Worm (Caenorhabditis elegans) whole organism, young adult: ENCODE measurements around the gene srv-2.

Experiments used
- B0035.1 ChIP-seq: sonication (generic microtip); optimal IDR thresholded peaks from 2 replicates; lab custom pipeline; 2016; ENCODE audit warnings: missing genetic modification characterization, mild to moderate bottlenecking, missing compliant biosample characterization, missing genotype, missing genetic modification reagents
- B0261.1 ChIP-seq: sonication (generic microtip); optimal IDR thresholded peaks from 2 replicates; lab custom pipeline; 2016; ENCODE audit warnings: mild to moderate bottlenecking, missing genetic modification characterization, moderate library complexity, missing compliant biosample characterization
- B0336.3 ChIP-seq: fragments of 200-800 bp; sonication (Bioruptor generic); IDR thresholded peaks from 2 replicates; pipeline ENCODE4 v1.3.6; 2022; ENCODE audit warnings: missing genetic modification characterization, missing compliant biosample characterization
- C17E4.6 ChIP-seq: fragments of 200-800 bp; sonication (Bioruptor generic); IDR thresholded peaks from 2 replicates; pipeline ENCODE4 v1.3.6; 2022; ENCODE audit warnings: missing genetic modification reagents, missing genetic modification characterization, missing compliant biosample characterization
- F10E7.11 ChIP-seq: sonication (generic microtip); optimal IDR thresholded peaks from 2 replicates; lab custom pipeline; 2017; ENCODE audit warnings: mild to moderate bottlenecking, missing genetic modification characterization, moderate library complexity, missing compliant biosample characterization
- F22D6.2 ChIP-seq: sonication (generic microtip); optimal IDR thresholded peaks from 2 replicates; lab custom pipeline; 2016; ENCODE audit warnings: mild to moderate bottlenecking, missing genetic modification characterization, missing compliant biosample characterization
- F55B11.4 ChIP-seq: sonication (generic microtip); optimal IDR thresholded peaks from 2 replicates; lab custom pipeline; 2016; ENCODE audit warnings: missing compliant biosample characterization, missing genetic modification characterization, borderline replicate concordance; ENCODE audit not compliant: insufficient read depth
- F57C9.4 ChIP-seq: sonication (generic microtip); optimal IDR thresholded peaks from 2 replicates; lab custom pipeline; 2017; ENCODE audit warnings: mild to moderate bottlenecking, missing genetic modification characterization, missing compliant biosample characterization
- K12H6.12 ChIP-seq: fragments of 200-800 bp; sonication (Bioruptor generic); optimal IDR thresholded peaks from 2 replicates; lab custom pipeline; 2018; ENCODE audit warnings: mild to moderate bottlenecking, missing genetic modification characterization, missing compliant biosample characterization
- T07F8.4 ChIP-seq: sonication (generic microtip); optimal IDR thresholded peaks from 2 replicates; lab custom pipeline; 2016; ENCODE audit warnings: mild to moderate bottlenecking, missing genetic modification characterization, moderate library complexity, missing compliant biosample characterization
- Y79H2A.3 ChIP-seq: fragments of 200-800 bp; sonication (Bioruptor generic); conservative IDR thresholded peaks from 2 replicates; pipeline ENCODE4 v1.3.6; 2022; ENCODE audit warnings: missing genetic modification reagents, missing genetic modification characterization, missing compliant biosample characterization
- Y95B8A.8 ChIP-seq: fragments of 200-800 bp; sonication (Bioruptor generic); IDR thresholded peaks from 2 replicates; pipeline ENCODE4 v1.3.6; 2022; ENCODE audit warnings: missing genetic modification reagents, missing genetic modification characterization, missing compliant biosample characterization
- ZK185.1 ChIP-seq: sonication (generic microtip); optimal IDR thresholded peaks from 2 replicates; lab custom pipeline; 2016; ENCODE audit warnings: mild to moderate bottlenecking, missing genetic modification characterization, missing compliant biosample characterization; ENCODE audit not compliant: poor library complexity, severe bottlenecking
- cebp-2 ChIP-seq: fragments of 200-800 bp; sonication (Bioruptor generic); IDR thresholded peaks from 2 replicates; pipeline ENCODE4 v1.3.6; 2022; ENCODE audit warnings: missing genetic modification characterization, missing compliant biosample characterization
- ceh-40 ChIP-seq: fragments of 200-800 bp; sonication (Bioruptor generic); IDR thresholded peaks from 2 replicates; pipeline ENCODE4 v1.3.6; 2022; ENCODE audit warnings: missing genetic modification characterization, missing compliant biosample characterization
- ceh-91 ChIP-seq: fragments of 200-800 bp; sonication (Bioruptor generic); IDR thresholded peaks from 2 replicates; pipeline ENCODE4 v1.3.6; 2022; ENCODE audit warnings: missing genetic modification reagents, missing genetic modification characterization, missing compliant biosample characterization
- chd-7 ChIP-seq: sonication (generic microtip); optimal IDR thresholded peaks from 2 replicates; lab custom pipeline; 2016; ENCODE audit warnings: mild to moderate bottlenecking, missing genetic modification characterization, moderate library complexity, missing compliant biosample characterization
- dox-1 ChIP-seq: fragments of 200-800 bp; sonication (Bioruptor generic); IDR thresholded peaks from 2 replicates; pipeline ENCODE4 v1.3.6; 2022; ENCODE audit warnings: missing genetic modification reagents, missing genetic modification characterization, missing compliant biosample characterization
- efl-1 ChIP-seq: fragments of 150-350 bp; optimal IDR thresholded peaks from 2 replicates; lab custom pipeline; 2014; ENCODE audit warnings: missing biosample characterization, missing genetic modification reagents, missing genetic modification characterization
- egl-44 ChIP-seq: fragments of 200-800 bp; sonication (Bioruptor generic); IDR thresholded peaks from 2 replicates; pipeline ENCODE4 v1.3.6; 2022; ENCODE audit warnings: missing genetic modification reagents, missing genetic modification characterization, missing compliant biosample characterization
- egrh-3 ChIP-seq: fragments of 200-800 bp; sonication (Bioruptor generic); IDR thresholded peaks from 2 replicates; pipeline ENCODE4 v1.3.6; 2022; ENCODE audit warnings: missing genetic modification reagents, missing genetic modification characterization, missing compliant biosample characterization
- ekl-4 ChIP-seq: fragments of 200-800 bp; sonication (Bioruptor generic); IDR thresholded peaks from 2 replicates; pipeline ENCODE4 v1.3.6; 2022; ENCODE audit warnings: missing genetic modification reagents, missing genetic modification characterization, missing compliant biosample characterization
- him-1 ChIP-seq: sonication (generic microtip); optimal IDR thresholded peaks from 2 replicates; lab custom pipeline; 2016; ENCODE audit warnings: missing genotype, missing genetic modification reagents, missing genetic modification characterization, missing compliant biosample characterization
- hlh-12 ChIP-seq: sonication (generic microtip); optimal IDR thresholded peaks from 2 replicates; lab custom pipeline; 2016; ENCODE audit warnings: missing genetic modification characterization, missing compliant biosample characterization
- hsf-1 ChIP-seq: fragments of 200-800 bp; sonication (Bioruptor generic); IDR thresholded peaks from 2 replicates; pipeline ENCODE4 v1.3.6; 2022; ENCODE audit warnings: missing genetic modification reagents, missing genetic modification characterization, missing compliant biosample characterization
- lag-1 ChIP-seq: fragments of 200-800 bp; sonication (Bioruptor generic); IDR thresholded peaks from 2 replicates; pipeline ENCODE4 v1.3.6; 2022; ENCODE audit warnings: missing genetic modification reagents, missing genetic modification characterization, missing compliant biosample characterization
- lsy-27 ChIP-seq: sonication (generic microtip); optimal IDR thresholded peaks from 2 replicates; lab custom pipeline; 2017; ENCODE audit warnings: missing genetic modification characterization, mild to moderate bottlenecking, missing compliant biosample characterization, antibody characterized with exemption, missing genotype, borderline replicate concordance; ENCODE audit not compliant: insufficient read depth
- madf-8 ChIP-seq: fragments of 200-800 bp; sonication (Bioruptor generic); conservative IDR thresholded peaks from 2 replicates; pipeline ENCODE4 v1.3.6; 2022; ENCODE audit warnings: missing genetic modification reagents, missing genetic modification characterization, missing compliant biosample characterization
- mcd-1 ChIP-seq: fragments of 200-800 bp; sonication (Bioruptor generic); IDR thresholded peaks from 2 replicates; pipeline ENCODE4 v1.3.6; 2022; ENCODE audit warnings: missing genetic modification reagents, missing genetic modification characterization, missing compliant biosample characterization
- nfya-1 ChIP-seq: sonication (generic microtip); optimal IDR thresholded peaks from 2 replicates; lab custom pipeline; 2017; ENCODE audit warnings: antibody characterized with exemption, missing compliant biosample characterization, missing genetic modification characterization, borderline replicate concordance; ENCODE audit not compliant: insufficient read depth
- nhr-80 ChIP-seq: sonication (generic microtip); optimal IDR thresholded peaks from 2 replicates; lab custom pipeline; 2016; ENCODE audit warnings: missing genetic modification characterization, missing compliant biosample characterization
- pha-4 ChIP-seq: fragments of 150-350 bp; sonication (generic microtip); optimal IDR thresholded peaks from 2 replicates; lab custom pipeline; 2014; ENCODE audit warnings: missing biosample characterization, missing genetic modification reagents, missing genetic modification characterization
- rec-8 ChIP-seq, 2 experiments: sonication (generic microtip); optimal IDR thresholded peaks; 2 replicates each; lab custom pipeline; 2016; ENCODE audit warnings: mild to moderate bottlenecking in 2 of 2, missing genetic modification characterization in 2 of 2, missing genetic modification reagents in 2 of 2, missing genotype in 2 of 2, missing biosample characterization in 1 of 2, missing compliant biosample characterization in 1 of 2, moderate library complexity in 1 of 2
- repo-1 ChIP-seq: sonication (generic microtip); optimal IDR thresholded peaks from 2 replicates; lab custom pipeline; 2017; ENCODE audit warnings: mild to moderate bottlenecking, missing genetic modification characterization, missing compliant biosample characterization
- sdz-38 ChIP-seq: sonication (generic microtip); optimal IDR thresholded peaks from 2 replicates; lab custom pipeline; 2016; ENCODE audit warnings: missing genotype, missing genetic modification characterization, missing compliant biosample characterization
- sea-2 ChIP-seq: fragments of 200-800 bp; sonication (Bioruptor generic); IDR thresholded peaks from 2 replicates; pipeline ENCODE4 v1.3.6; 2022; ENCODE audit warnings: missing genetic modification characterization, missing compliant biosample characterization
- snpc-3.4 ChIP-seq: sonication (generic microtip); optimal IDR thresholded peaks from 2 replicates; lab custom pipeline; 2017; ENCODE audit warnings: missing genetic modification characterization, mild to moderate bottlenecking, missing compliant biosample characterization, antibody characterized with exemption, moderate library complexity, missing genotype, missing genetic modification reagents
- snpc-4 ChIP-seq, 5 experiments: fragments of 150-350 bp in 1 of 5; sonication (generic microtip) in 4 of 5; optimal IDR thresholded peaks; 2 replicates each; lab custom pipeline; 2014 to 2018; ENCODE audit warnings: missing genetic modification characterization in 5 of 5, missing biosample characterization in 3 of 5, antibody characterized with exemption in 2 of 5, mild to moderate bottlenecking in 2 of 5, missing compliant biosample characterization in 2 of 5, missing genotype in 2 of 5, moderate library complexity in 2 of 5, missing genetic modification reagents in 1 of 5
- unc-130 ChIP-seq: sonication (generic microtip); optimal IDR thresholded peaks from 2 replicates; lab custom pipeline; 2016; ENCODE audit warnings: missing genetic modification reagents, missing genetic modification characterization, missing compliant biosample characterization
- unc-62 ChIP-seq: fragments of 150-350 bp; optimal IDR thresholded peaks from 2 replicates; lab custom pipeline; 2014; ENCODE audit warnings: missing biosample characterization, missing genetic modification reagents, missing genetic modification characterization
- zfh-2 ChIP-seq: fragments of 200-800 bp; sonication (Bioruptor generic); conservative IDR thresholded peaks from 2 replicates; pipeline ENCODE4 v1.3.6; 2022; ENCODE audit warnings: missing genetic modification reagents, missing genetic modification characterization, missing compliant biosample characterization
- ztf-26 ChIP-seq: sonication (generic microtip); optimal IDR thresholded peaks from 2 replicates; lab custom pipeline; 2017; ENCODE audit warnings: missing genetic modification characterization, missing compliant biosample characterization

srv-2 gene

DNA sequence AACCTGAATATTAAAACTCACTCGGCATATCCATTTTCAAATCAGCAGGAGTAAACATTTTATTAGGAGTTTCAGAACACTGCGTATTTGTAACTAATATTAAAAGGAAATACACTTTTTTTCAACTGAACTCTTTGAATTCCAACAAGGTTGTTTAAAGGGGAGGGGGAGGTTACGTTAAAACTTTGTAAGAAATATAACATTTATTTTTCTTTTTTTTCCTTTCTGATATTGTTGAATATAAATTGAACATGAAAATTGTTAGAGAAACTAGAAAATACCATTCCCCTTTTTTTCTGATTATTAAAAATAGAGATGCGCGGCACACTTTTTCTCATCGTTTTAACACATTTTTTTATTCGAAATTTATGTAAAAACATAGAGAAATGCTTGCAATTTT lies 4.0 kb downstream of the srv-2 start, which contains the start of gene C14A4.8:
Gene C14A4.8 (minus strand): TSS at position 101 of the 400 bp plus-strand sequence.
- TF ChIP-seq pha-4 (tag; lab: Kevin White, UChicago) (no peak), unc-130 (GFP tag; lab: Kevin White, UChicago) (no peak), Y79H2A.3 (GFP tag; lab: Robert Waterston, UW) (no peak), efl-1 (no peak), F10E7.11 (tag; lab: Kevin White, UChicago) (no peak), repo-1 (tag; lab: Kevin White, UChicago) (no peak), F55B11.4 (tag; lab: Kevin White, UChicago) (no peak), cebp-2 (GFP tag; lab: Robert Waterston, UW) (no peak), snpc-4 (GFP tag; optimal IDR thresholded peaks at IDR 0.05; lab: Kevin White, UChicago) (no peak), snpc-4 (tag; optimal IDR thresholded peaks at IDR 0.05; lab: Kevin White, UChicago) (no peak), hsf-1 (GFP tag; lab: Robert Waterston, UW) (no peak)

- TF ChIP-seq mcd-1 (no peak), chd-7 (no peak), zfh-2 (no peak), nhr-80 (tag; lab: Kevin White, UChicago) (peak; percentile 23)
Observed at ce11 chrII:10596462-10596861, 5.6 kb downstream of the srv-2 start, which contains the start of gene C14A4.7. Gene C14A4.7, minus strand, starts transcription at chrII:10596562.

- TF ChIP-seq dox-1 (0 out of 2 replicates have a peak, but pooled peaks have one; percentile 28), ceh-91 (GFP tag; lab: Robert Waterston, UW) (no peak), him-1 (tag; lab: Kevin White, UChicago) (no peak), madf-8 (GFP tag; lab: Robert Waterston, UW) (no peak), nhr-80 (tag; lab: Kevin White, UChicago) (peak; percentile 72), hlh-12 (no peak), egrh-3 (GFP tag; lab: Robert Waterston, UW) (no peak), efl-1 (no peak)
- TF ChIP-seq, all 124 proteins: peak for 2
Observed at ce11 chrII:10594758-10595157, 7.3 kb downstream of the srv-2 start, which contains the start of gene C14A4.6. Gene C14A4.6, minus strand, starts transcription at chrII:10594776.

DNA sequence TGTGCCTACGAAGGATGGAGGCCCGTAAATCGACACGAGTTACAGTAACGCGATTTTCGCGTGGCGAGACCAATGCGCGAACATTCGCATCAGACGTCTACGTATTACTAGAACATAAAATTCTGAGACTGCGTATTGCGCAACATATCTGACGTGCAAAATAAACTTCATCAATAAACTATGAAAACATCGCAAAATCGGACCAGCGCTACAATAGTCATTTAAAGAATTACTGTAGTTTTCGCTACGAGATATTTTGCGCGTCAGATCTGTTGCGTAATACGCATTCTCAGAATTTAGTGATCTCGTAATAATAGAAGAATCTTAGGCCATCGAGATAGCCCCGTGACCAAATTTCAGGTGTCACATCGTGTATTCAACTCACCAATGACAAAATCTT lies 7.8 kb downstream of the srv-2 start:
- TF ChIP-seq B0035.1 (tag; lab: Kevin White, UChicago), result no peak
- TF ChIP-seq unc-62 (GFP tag; lab: Kevin White, UChicago), result no peak
- no peak for TF ChIP-seq rec-8 (tag; optimal IDR thresholded peaks at IDR 0.05; lab: Kevin White, UChicago)
- TF ChIP-seq ekl-4 (GFP tag; lab: Robert Waterston, UW), result no peak
- no peak for TF ChIP-seq snpc-3.4 (tag; lab: Kevin White, UChicago)
- no peak for TF ChIP-seq snpc-4 (GFP tag; optimal IDR thresholded peaks at IDR 0.05; lab: Kevin White, UChicago)
- TF ChIP-seq snpc-4 (tag; optimal IDR thresholded peaks at IDR 0.05; lab: Kevin White, UChicago), result no peak
- TF ChIP-seq ZK185.1 (tag; lab: Kevin White, UChicago), result no peak
- no peak for TF ChIP-seq B0336.3 (GFP tag; lab: Robert Waterston, UW)
- TF ChIP-seq lag-1, result no peak
- TF ChIP-seq sdz-38 (tag; lab: Kevin White, UChicago), result no peak
- no peak for TF ChIP-seq F22D6.2
- TF ChIP-seq egl-44, result no peak

DNA sequence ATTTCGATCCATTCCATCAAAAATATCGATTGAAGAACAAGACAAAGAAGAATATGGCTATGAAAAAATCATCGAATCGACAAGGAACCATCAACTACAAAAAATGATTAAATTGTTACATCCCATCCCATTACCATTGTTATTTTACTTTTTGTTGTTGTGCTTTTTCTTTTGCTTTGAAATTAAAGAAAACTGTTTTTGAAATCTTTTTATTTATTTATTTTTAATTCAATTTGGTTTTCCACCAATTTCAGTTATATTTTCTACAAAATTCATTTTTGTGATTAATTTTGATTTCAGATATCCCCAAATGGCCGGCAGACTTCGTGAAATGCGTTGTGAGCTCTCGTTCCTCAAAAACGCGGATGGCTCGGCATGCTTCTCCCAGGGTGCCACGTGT lies 9.6 kb downstream of the srv-2 start, which contains the start of gene crn-5:
Gene crn-5 (plus strand): TSS at position 301 of the 400 bp plus-strand sequence.
- TF ChIP-seq T07F8.4 (tag; lab: Kevin White, UChicago), result no peak
- TF ChIP-seq ztf-26, result no peak
- TF ChIP-seq sea-2 (GFP tag; lab: Robert Waterston, UW), result no peak
- no peak for TF ChIP-seq ceh-40
- no peak for TF ChIP-seq K12H6.12 (tag; lab: Kevin White, UChicago)
- no peak for TF ChIP-seq ekl-4 (GFP tag; lab: Robert Waterston, UW)
- TF ChIP-seq C17E4.6 (GFP tag; lab: Robert Waterston, UW), result no peak
- TF ChIP-seq Y95B8A.8 (GFP tag; lab: Robert Waterston, UW), result no peak
- no peak for TF ChIP-seq snpc-3.4 (tag; lab: Kevin White, UChicago)
- no peak for TF ChIP-seq nfya-1
- no peak for TF ChIP-seq F57C9.4 (tag; lab: Kevin White, UChicago)
- TF ChIP-seq unc-62 (GFP tag; lab: Kevin White, UChicago), result no peak
- no peak for TF ChIP-seq sdz-38 (tag; lab: Kevin White, UChicago)
- TF ChIP-seq lsy-27 (tag; lab: Kevin White, UChicago), result no peak
- no peak for TF ChIP-seq B0261.1 (tag; lab: Kevin White, UChicago)
